Worm (Caenorhabditis elegans): ENCODE measurements around the gene Y43F8B.24.

DNA sequence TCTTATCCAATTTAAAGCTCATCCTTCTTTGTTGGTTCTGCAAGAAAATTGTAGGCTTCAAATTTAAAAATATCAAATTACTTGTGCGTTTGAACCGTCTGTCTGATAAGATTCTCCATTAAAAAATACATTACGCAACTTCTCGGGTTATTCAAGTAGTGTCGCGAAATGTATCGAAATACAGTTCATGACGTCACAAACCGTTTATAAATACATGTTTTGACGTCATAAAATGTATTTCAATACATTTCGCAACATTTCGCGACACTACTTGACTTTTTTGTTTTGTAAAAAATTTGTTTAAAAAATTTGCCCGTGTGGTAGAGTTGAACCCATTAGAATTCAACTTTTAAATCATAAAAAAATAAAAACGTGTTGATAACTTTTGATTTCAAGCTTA lies 13.6 kb upstream of the Y43F8B.24 start:
- TF ChIP-seq lin-13 (tag; optimal IDR thresholded peaks at IDR 0.05) (no peak), mep-1 (tag; optimal IDR thresholded peaks at IDR 0.05) (no peak), sptf-1 (tag; optimal IDR thresholded peaks at IDR 0.05) (no peak), pha-4 (tag; optimal IDR thresholded peaks at IDR 0.05) (no peak), elt-3 (tag; optimal IDR thresholded peaks at IDR 0.05) (no peak), nhr-76 (tag; optimal IDR thresholded peaks at IDR 0.05) (no peak), nhr-237 (tag; optimal IDR thresholded peaks at IDR 0.05) (no peak), ces-1 (GFP tag; optimal IDR thresholded peaks at IDR 0.05) (no peak), unc-39 (tag; optimal IDR thresholded peaks at IDR 0.05) (no peak)
